Fruit fly (Drosophila melanogaster) whole organism, wandering third instar larva: ENCODE measurements around the gene Pde6.

Experiments used
- Abd-B ChIP-seq: fragments of >200 bp; optimal IDR thresholded peaks from 2 replicates; lab custom pipeline; 2017; ENCODE audit warnings: missing biosample characterization, missing genetic modification characterization
- CG32264 ChIP-seq: fragments of 200-800 bp; sonication (Bioruptor generic); optimal IDR thresholded peaks from 2 replicates; lab custom pipeline; 2016; ENCODE audit warnings: missing biosample characterization, missing genetic modification characterization
- CG9705 ChIP-seq: fragments of 200-800 bp; sonication (Bioruptor generic); optimal IDR thresholded peaks from 2 replicates; lab custom pipeline; 2018; ENCODE audit warnings: missing biosample characterization, mild to moderate bottlenecking, missing genetic modification characterization
- CrebA ChIP-seq: fragments of 200-800 bp; sonication (Bioruptor generic); optimal IDR thresholded peaks from 2 replicates; lab custom pipeline; 2016; ENCODE audit warnings: missing biosample characterization, mild to moderate bottlenecking, missing genetic modification characterization, borderline replicate concordance
- Dfd ChIP-seq: fragments of >200 bp; optimal IDR thresholded peaks from 2 replicates; lab custom pipeline; 2017; ENCODE audit warnings: missing biosample characterization, missing genetic modification characterization
- Dif ChIP-seq: fragments of 200-275, 200-300 bp; sonication (Bioruptor generic); optimal IDR thresholded peaks from 2 replicates; lab custom pipeline; 2018; ENCODE audit warnings: missing biosample characterization, missing genetic modification characterization; ENCODE audit not compliant: partially characterized antibody
- GATAd ChIP-seq: sonication (Bioruptor generic); optimal IDR thresholded peaks from 2 replicates; lab custom pipeline; 2016; ENCODE audit warnings: missing biosample characterization, missing genetic modification characterization
- HLH106 ChIP-seq: fragments of 200-800 bp; optimal IDR thresholded peaks from 3 replicates; lab custom pipeline; 2019; ENCODE audit warnings: missing biosample characterization, mild to moderate bottlenecking, missing genetic modification characterization, moderate library complexity
- Hnf4 ChIP-seq: fragments of 200-800 bp; sonication (Bioruptor generic); optimal IDR thresholded peaks from 2 replicates; lab custom pipeline; 2016; ENCODE audit warnings: missing biosample characterization, mild to moderate bottlenecking, missing genetic modification characterization
- Hr78 ChIP-seq: fragments of >200 bp; optimal IDR thresholded peaks from 2 replicates; lab custom pipeline; 2017; ENCODE audit warnings: missing biosample characterization, missing genetic modification characterization
- Hr83 ChIP-seq: fragments of 200-300 bp; sonication (Bioruptor generic); optimal IDR thresholded peaks from 2 replicates; lab custom pipeline; 2016; ENCODE audit warnings: missing biosample characterization, mild to moderate bottlenecking, missing genetic modification characterization, moderate library complexity; ENCODE audit not compliant: poor library complexity, severe bottlenecking
- Jra ChIP-seq: sonication (Bioruptor generic); optimal IDR thresholded peaks from 2 replicates; lab custom pipeline; 2016; ENCODE audit warnings: missing biosample characterization, missing genetic modification characterization
- Mio ChIP-seq: sonication (Bioruptor generic); optimal IDR thresholded peaks from 2 replicates; lab custom pipeline; 2016; ENCODE audit warnings: missing biosample characterization, missing genetic modification characterization
- Myc ChIP-seq: fragments of >200 bp; optimal IDR thresholded peaks from 2 replicates; lab custom pipeline; 2017
- N ChIP-seq: fragments of >200 bp; optimal IDR thresholded peaks from 2 replicates; lab custom pipeline; 2018; ENCODE audit warnings: missing biosample characterization, missing external identifiers, missing genetic modification characterization
- OdsH ChIP-seq: fragments of 200-800 bp; sonication (Bioruptor generic); optimal IDR thresholded peaks from 2 replicates; lab custom pipeline; 2016; ENCODE audit warnings: missing biosample characterization, mild to moderate bottlenecking, missing genetic modification characterization
- Rel ChIP-seq, 2 experiments: fragments of 200-800 bp; sonication (Bioruptor generic) in 1 of 2; optimal IDR thresholded peaks; 2 replicates in 1 of 2; 3 replicates in 1 of 2; lab custom pipeline; 2016 to 2019; ENCODE audit warnings: mild to moderate bottlenecking in 2 of 2, missing biosample characterization in 2 of 2, missing genetic modification characterization in 2 of 2, moderate library complexity in 1 of 2
- Sp1 ChIP-seq: fragments of 200-800 bp; sonication (Bioruptor generic); optimal IDR thresholded peaks from 3 replicates; lab custom pipeline; 2019; ENCODE audit warnings: missing biosample characterization, mild to moderate bottlenecking, missing genetic modification characterization, moderate library complexity
- Vsx2 ChIP-seq: fragments of 200-300, 225-300 bp; sonication (Bioruptor generic); optimal IDR thresholded peaks from 2 replicates; lab custom pipeline; 2018; ENCODE audit warnings: missing biosample characterization, missing genetic modification characterization; ENCODE audit not compliant: partially characterized antibody
- br ChIP-seq: fragments of 200-800 bp; sonication (Bioruptor generic); optimal IDR thresholded peaks from 2 replicates; lab custom pipeline; 2016; ENCODE audit warnings: missing biosample characterization, missing genetic modification characterization
- brk ChIP-seq: fragments of 200-800 bp; sonication (Bioruptor generic); optimal IDR thresholded peaks from 2 replicates; lab custom pipeline; 2016; ENCODE audit warnings: missing biosample characterization, mild to moderate bottlenecking, missing genetic modification characterization
- dl ChIP-seq, 2 experiments: fragments of 175-275, 200-275 bp in 1 of 2; fragments of 200-275 bp in 1 of 2; sonication (Bioruptor generic); optimal IDR thresholded peaks; lab custom pipeline; 2018; ENCODE audit warnings: mild to moderate bottlenecking in 2 of 2, missing biosample characterization in 2 of 2, missing genetic modification characterization in 2 of 2, moderate library complexity in 2 of 2; ENCODE audit not compliant: partially characterized antibody in 2 of 2, insufficient read depth in 1 of 2
- dmrt93B ChIP-seq: fragments of 200-800 bp; sonication (Bioruptor generic); optimal IDR thresholded peaks from 2 replicates; lab custom pipeline; 2018; ENCODE audit warnings: missing biosample characterization, mild to moderate bottlenecking, missing genetic modification characterization
- dsf ChIP-seq: sonication (Bioruptor generic); optimal IDR thresholded peaks from 2 replicates; lab custom pipeline; 2016; ENCODE audit warnings: missing biosample characterization, missing genetic modification characterization, borderline replicate concordance
- ey ChIP-seq: fragments of 200-800 bp; sonication (Bioruptor generic); optimal IDR thresholded peaks from 2 replicates; lab custom pipeline; 2016; ENCODE audit warnings: missing biosample characterization, missing genetic modification characterization
- foxo ChIP-seq, 2 experiments: fragments of 200-800 bp; sonication (Bioruptor generic); optimal IDR thresholded peaks; 2 replicates in 1 of 2; 3 replicates in 1 of 2; lab custom pipeline; 2016 to 2017; ENCODE audit warnings: missing biosample characterization in 2 of 2, missing genetic modification characterization in 2 of 2
- fru ChIP-seq: fragments of 200-800 bp; sonication (Bioruptor generic); optimal IDR thresholded peaks from 3 replicates; lab custom pipeline; 2016; ENCODE audit warnings: missing biosample characterization, mild to moderate bottlenecking, missing genetic modification characterization
- h ChIP-seq: fragments of 200-800 bp; sonication (Bioruptor generic); optimal IDR thresholded peaks from 3 replicates; lab custom pipeline; 2016; ENCODE audit warnings: missing biosample characterization, mild to moderate bottlenecking, missing genetic modification characterization
- jim ChIP-seq: fragments of 175-275, 200-325 bp; sonication (Bioruptor generic); optimal IDR thresholded peaks from 2 replicates; lab custom pipeline; 2016; ENCODE audit warnings: missing biosample characterization, mild to moderate bottlenecking, missing genetic modification characterization
- lola ChIP-seq: fragments of >200 bp; optimal IDR thresholded peaks from 2 replicates; lab custom pipeline; 2017; ENCODE audit warnings: missing biosample characterization, missing genetic modification characterization
- pan ChIP-seq: fragments of >200 bp; optimal IDR thresholded peaks from 2 replicates; lab custom pipeline; 2017
- psq ChIP-seq: fragments of 200-800 bp; sonication (Bioruptor generic); optimal IDR thresholded peaks from 3 replicates; lab custom pipeline; 2017; ENCODE audit warnings: missing biosample characterization, mild to moderate bottlenecking, missing genetic modification characterization, moderate library complexity
- rgr ChIP-seq: fragments of 200-800 bp; sonication (Bioruptor generic); optimal IDR thresholded peaks from 3 replicates; lab custom pipeline; 2016; ENCODE audit warnings: missing biosample characterization, mild to moderate bottlenecking, missing genetic modification characterization
- sage ChIP-seq: fragments of 200-800 bp; sonication (Bioruptor generic); optimal IDR thresholded peaks from 2 replicates; lab custom pipeline; 2016; ENCODE audit warnings: missing biosample characterization, mild to moderate bottlenecking, missing genetic modification characterization
- sv ChIP-seq: fragments of 200-800 bp; sonication (Bioruptor generic); optimal IDR thresholded peaks from 3 replicates; lab custom pipeline; 2016; ENCODE audit warnings: missing biosample characterization, missing genetic modification characterization
- tai ChIP-seq: sonication (Bioruptor generic); optimal IDR thresholded peaks from 2 replicates; lab custom pipeline; 2016; ENCODE audit warnings: missing biosample characterization, missing genetic modification characterization
- usp ChIP-seq: fragments of >200 bp; optimal IDR thresholded peaks from 2 replicates; lab custom pipeline; 2017; ENCODE audit warnings: missing biosample characterization, missing genetic modification characterization
- woc ChIP-seq: sonication (Bioruptor generic); optimal IDR thresholded peaks from 2 replicates; lab custom pipeline; 2016; ENCODE audit warnings: missing biosample characterization, mild to moderate bottlenecking, missing genetic modification characterization

Gene Pde6

DNA sequence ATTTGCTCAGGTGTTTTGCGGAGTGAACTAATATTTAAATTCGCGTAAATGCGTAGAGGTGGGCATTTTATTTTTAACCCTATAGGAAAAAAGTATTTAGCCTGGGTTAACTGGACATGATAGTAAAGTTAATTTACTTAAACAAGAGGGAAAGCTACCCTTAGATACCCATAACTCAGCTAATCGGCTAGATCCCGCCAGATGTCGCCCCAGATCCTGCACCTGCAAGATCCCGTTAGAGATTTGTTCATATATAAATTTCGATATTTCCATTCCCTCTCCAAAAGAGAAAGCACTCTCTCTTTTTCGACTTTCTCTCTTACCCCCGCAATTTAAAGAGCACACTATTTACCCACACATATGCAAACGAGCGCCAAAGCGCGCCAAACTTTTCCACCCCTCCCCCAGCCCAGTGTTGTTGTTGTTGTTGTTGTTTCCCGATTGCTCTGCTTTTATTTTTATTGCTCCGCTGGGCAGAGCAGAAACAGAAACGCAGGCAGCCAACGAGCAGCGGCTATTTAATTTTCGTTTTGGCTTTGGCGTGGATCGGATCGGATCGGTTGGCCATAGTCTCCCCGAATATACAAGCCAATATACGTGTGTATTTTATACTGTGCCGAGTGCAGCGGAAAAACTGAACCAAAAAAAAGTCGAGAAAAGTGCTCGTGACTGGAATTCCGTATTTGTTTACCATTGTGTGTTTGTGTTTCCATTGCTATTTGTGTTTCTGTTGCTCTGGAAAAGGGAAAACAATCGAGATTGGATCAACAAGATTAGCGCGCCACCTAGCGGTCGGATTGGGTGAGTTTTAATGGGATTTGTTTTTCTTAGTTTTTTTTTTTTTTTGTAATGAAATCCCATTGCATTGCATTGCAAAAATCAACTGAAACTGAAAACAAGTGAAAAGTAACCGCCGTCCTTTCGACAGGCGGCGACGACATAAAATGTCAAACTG lies 18.9 kb upstream of the Pde6 start, which contains the start of gene stumps:
stumps (plus strand) TSS at position 526 of the 955 bp plus-strand sequence.
- TF ChIP-seq dmrt93B (GFP tag; lab: Kevin White, UChicago) (no peak), Dif (GFP tag; lab: Kevin White, UChicago) (no peak), Jra (GFP tag; lab: Kevin White, UChicago) (no peak), Hr83 (GFP tag; lab: Kevin White, UChicago) (no peak), OdsH (GFP tag; lab: Kevin White, UChicago) (no peak), dl (GFP tag; optimal IDR thresholded peaks at IDR 0.05; lab: Kevin White, UChicago; ENCODE audit: insufficient read depth in 1 of 2, partially characterized antibody in 2 of 2) (no peak), Vsx2 (GFP tag; lab: Kevin White, UChicago) (no peak), lola (GFP tag; lab: Kevin White, UChicago) (no peak), Rel (GFP tag; optimal IDR thresholded peaks at IDR 0.05; lab: Kevin White, UChicago) (no peak), Rel (tag; optimal IDR thresholded peaks at IDR 0.05; lab: Kevin White, UChicago) (no peak)

DNA sequence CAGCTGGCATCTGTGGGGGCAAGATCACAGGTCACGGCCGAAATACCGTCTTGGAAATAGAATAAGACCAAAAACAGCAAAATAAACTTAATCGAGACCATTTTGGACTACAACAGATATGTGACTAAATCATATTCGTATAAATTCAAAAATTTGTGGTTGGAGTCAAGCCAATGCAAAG lies 18.3 kb upstream of the Pde6 start, which contains the start of gene CG44094:
CG44094 (minus strand) TSS at position 101 of the 181 bp plus-strand sequence.
- TF ChIP-seq Dif (GFP tag; lab: Kevin White, UChicago): no peak
- TF ChIP-seq Dfd: no peak
- no peak for TF ChIP-seq CrebA (GFP tag; lab: Kevin White, UChicago)
- no peak for TF ChIP-seq sage
- no peak for TF ChIP-seq brk
- no peak for TF ChIP-seq rgr (GFP tag; lab: Kevin White, UChicago)
- no peak for TF ChIP-seq Rel (GFP tag; optimal IDR thresholded peaks at IDR 0.05; lab: Kevin White, UChicago)
- TF ChIP-seq Rel (tag; optimal IDR thresholded peaks at IDR 0.05; lab: Kevin White, UChicago): no peak

DNA sequence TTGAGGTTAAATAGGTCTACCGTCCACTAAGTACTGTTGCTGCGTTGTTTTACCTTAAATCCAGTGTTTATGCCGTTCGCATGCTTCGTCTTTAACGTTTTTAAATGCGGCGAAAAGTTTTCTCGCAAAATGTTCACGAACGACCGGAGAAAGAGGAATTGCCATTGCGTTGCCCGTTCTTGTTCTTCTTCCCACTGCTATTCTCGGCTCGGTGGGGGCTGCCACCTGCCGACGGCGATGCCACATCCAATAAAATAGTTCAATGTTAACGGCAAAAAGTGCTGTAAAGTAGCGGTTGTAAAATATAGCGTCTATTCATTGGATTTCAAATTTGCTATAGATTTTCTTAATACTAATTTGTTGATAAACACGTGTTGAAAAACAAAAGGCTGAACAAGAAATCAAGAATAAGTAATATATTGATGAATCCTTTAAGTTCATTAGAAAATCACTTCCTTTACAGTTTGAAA lies 17.6 kb upstream of the Pde6 start, which contains the start of gene CG7987:
CG7987 (minus strand) TSS at position 170 of the 470 bp plus-strand sequence.
- no peak for TF ChIP-seq N (GFP tag; lab: Kevin White, UChicago)
- no peak for TF ChIP-seq Hr78 (GFP tag; lab: Kevin White, UChicago)
- no peak for TF ChIP-seq dsf
- TF ChIP-seq jim (GFP tag; lab: Kevin White, UChicago): no peak
- no peak for TF ChIP-seq GATAd
- no peak for TF ChIP-seq fru (GFP tag; lab: Kevin White, UChicago)
- peak in 1 of 2 experiments; percentile 37 for TF ChIP-seq foxo (GFP tag; optimal IDR thresholded peaks at IDR 0.05; lab: Kevin White, UChicago)
- no peak for TF ChIP-seq lola (GFP tag; lab: Kevin White, UChicago)
- no peak for TF ChIP-seq Dif (GFP tag; lab: Kevin White, UChicago)
- no peak for TF ChIP-seq ey
- TF ChIP-seq Hr83 (GFP tag; lab: Kevin White, UChicago): peak; percentile 7
- no peak for TF ChIP-seq Hnf4
- no peak for TF ChIP-seq woc (GFP tag; lab: Kevin White, UChicago)
- peak; percentile 36 for TF ChIP-seq h (GFP tag; lab: Kevin White, UChicago)
- TF ChIP-seq sage: no peak
- TF ChIP-seq CG32264 (GFP tag; lab: Kevin White, UChicago): no peak
- no peak for TF ChIP-seq Abd-B (GFP tag; lab: Kevin White, UChicago)
- TF ChIP-seq pan: no peak
- no peak for TF ChIP-seq dl (GFP tag; optimal IDR thresholded peaks at IDR 0.05; lab: Kevin White, UChicago; ENCODE audit: insufficient read depth in 1 of 2, partially characterized antibody in 2 of 2)
- TF ChIP-seq dmrt93B (GFP tag; lab: Kevin White, UChicago): no peak
- peak; percentile 95 for TF ChIP-seq psq (GFP tag; lab: Kevin White, UChicago)
- TF ChIP-seq Sp1 (GFP tag; lab: Kevin White, UChicago): no peak
- peak; percentile 27 for TF ChIP-seq rgr (GFP tag; lab: Kevin White, UChicago)
- TF ChIP-seq CG9705 (GFP tag; lab: Kevin White, UChicago): no peak
- no peak for TF ChIP-seq OdsH (GFP tag; lab: Kevin White, UChicago)
- TF ChIP-seq Myc (lab: Kevin White, UChicago): no peak
- TF ChIP-seq Vsx2 (GFP tag; lab: Kevin White, UChicago): no peak
- TF ChIP-seq tai (GFP tag; lab: Kevin White, UChicago): no peak
- TF ChIP-seq sv: no peak
- TF ChIP-seq CrebA (GFP tag; lab: Kevin White, UChicago): no peak
- TF ChIP-seq HLH106 (tag; lab: Kevin White, UChicago): no peak
- TF ChIP-seq Dfd: no peak
- no peak for TF ChIP-seq Mio
- TF ChIP-seq usp: no peak
- no peak for TF ChIP-seq Jra (GFP tag; lab: Kevin White, UChicago)
- no peak for TF ChIP-seq br (GFP tag; lab: Kevin White, UChicago)
- TF ChIP-seq Rel (GFP tag; optimal IDR thresholded peaks at IDR 0.05; lab: Kevin White, UChicago): no peak
- TF ChIP-seq Rel (tag; optimal IDR thresholded peaks at IDR 0.05; lab: Kevin White, UChicago): no peak
- no peak for TF ChIP-seq brk
